Worm (Caenorhabditis elegans): Measurements from ENCODE around the gene T26E4.4.
"Not testable (repeated sequence)": the region's sequence is repeated elsewhere in the genome, so short reads cannot be mapped to it uniquely, and the experiment has no call there.

T26E4.4 gene

DNA sequence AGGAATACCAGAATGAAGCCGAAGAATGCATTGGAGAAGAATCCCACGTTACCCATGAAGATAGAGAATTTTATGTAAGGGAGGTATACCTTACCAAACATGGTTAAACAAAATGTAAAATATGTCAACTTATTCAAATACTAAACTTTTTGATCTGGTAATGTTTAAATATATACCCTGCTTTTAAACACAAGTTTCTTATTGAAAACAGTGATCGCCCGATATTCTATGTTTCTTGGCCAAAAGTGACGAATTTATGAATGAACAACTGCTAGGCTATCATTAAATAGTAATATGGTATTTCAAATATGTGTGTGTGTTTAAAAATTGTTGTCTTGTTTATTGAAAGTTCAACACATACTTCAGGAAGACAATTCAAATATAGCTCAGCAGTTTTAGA is 44.0 kb downstream of the T26E4.4 start, which contains the start of gene T23D5.8:
T23D5.8 (minus strand) TSS at position 101 of the 400 bp plus-strand sequence.
- TF ChIP-seq hmg-11, lin-15B, nhr-76 (tag; optimal IDR thresholded peaks at IDR 0.05): not testable (repeated sequence)

DNA sequence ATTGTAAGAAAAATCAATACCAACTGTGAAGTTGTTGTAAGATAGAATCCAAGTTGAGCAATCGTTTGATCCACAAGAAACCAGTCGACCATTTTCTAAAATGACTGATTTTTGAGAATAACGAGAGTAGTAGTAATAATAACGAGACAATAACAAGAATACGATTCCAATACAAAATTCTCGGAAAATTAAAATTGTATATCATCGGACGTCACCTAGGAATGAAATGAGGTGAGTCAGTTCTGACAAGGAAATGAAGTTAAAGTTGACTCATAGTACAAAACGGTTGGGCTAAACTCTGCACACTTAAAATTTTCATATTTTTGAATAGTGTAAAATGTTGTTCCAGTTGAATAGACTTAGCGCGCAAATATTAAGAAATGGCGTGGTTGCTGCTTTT is 47.9 kb downstream of the T26E4.4 start, which contains the start of gene str-19:
str-19 (minus strand) TSS at position 101 of the 400 bp plus-strand sequence.
- TF ChIP-seq fos-1, elt-1, elt-2 (tag; optimal IDR thresholded peaks at IDR 0.05): not testable (repeated sequence)

DNA sequence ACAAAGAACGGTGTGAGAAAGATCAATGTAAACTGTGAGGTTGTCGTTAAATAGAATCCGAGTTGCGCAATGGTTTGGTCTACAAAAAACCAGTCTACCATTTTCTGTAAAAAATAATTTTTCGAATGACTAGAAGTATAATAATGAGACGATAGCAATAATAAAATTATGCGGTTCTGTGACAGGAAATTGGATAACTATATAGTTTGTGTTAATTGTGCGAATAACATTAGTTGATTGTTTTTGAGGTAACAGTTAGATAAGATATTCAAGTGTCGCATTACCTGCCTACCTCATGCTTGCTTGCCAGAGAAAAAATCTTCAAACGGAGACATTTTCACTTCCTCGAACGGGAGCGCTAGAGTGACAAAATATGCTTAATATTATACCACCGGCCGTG is 50.5 kb downstream of the T26E4.4 start, which contains the start of gene str-18:
str-18 (minus strand) TSS at position 101 of the 400 bp plus-strand sequence.
- TF ChIP-seq fkh-2 (tag; optimal IDR thresholded peaks at IDR 0.05) (no peak), snpc-4 (tag; optimal IDR thresholded peaks at IDR 0.05) (no peak), lin-39 (tag; optimal IDR thresholded peaks at IDR 0.05) (no peak), R02D3.7 (tag; optimal IDR thresholded peaks at IDR 0.05) (no peak), fkh-10 (GFP tag; optimal IDR thresholded peaks at IDR 0.05) (no peak), nfya-1 (tag; optimal IDR thresholded peaks at IDR 0.05; ENCODE audit: insufficient read depth) (no peak), hmg-11 (tag; optimal IDR thresholded peaks at IDR 0.05) (no peak), mdl-1 (tag; optimal IDR thresholded peaks at IDR 0.05) (no peak), ztf-4 (tag; optimal IDR thresholded peaks at IDR 0.05) (no peak), egl-27 (tag; optimal IDR thresholded peaks at IDR 0.05) (no peak), lin-15B (tag; optimal IDR thresholded peaks at IDR 0.05) (no peak), unc-62 (GFP tag; optimal IDR thresholded peaks at IDR 0.05) (no peak)

Measured in whole organism, L3 larva.